Worm (Caenorhabditis elegans) whole organism, L4 larva: ENCODE measurements around the gene B0507.2.

Experiments used
- F10B5.3 ChIP-seq: sonication (generic microtip); optimal IDR thresholded peaks from 2 replicates; lab custom pipeline; 2016; ENCODE audit warnings: mild to moderate bottlenecking, missing genetic modification characterization, missing compliant biosample characterization
- F26F4.8 ChIP-seq: fragments of 200-800 bp; sonication (Bioruptor generic); conservative IDR thresholded peaks from 2 replicates; pipeline ENCODE4 v1.3.6; 2022; ENCODE audit warnings: missing genetic modification characterization, missing compliant biosample characterization
- R02D3.7 ChIP-seq: fragments of 150-350 bp; sonication (generic microtip); optimal IDR thresholded peaks from 3 replicates; lab custom pipeline; 2014; ENCODE audit warnings: missing biosample characterization, missing genetic modification characterization
- ZK337.2 ChIP-seq: fragments of 200-800 bp; sonication (Bioruptor generic); IDR thresholded peaks from 2 replicates; pipeline ENCODE4 v1.3.6; 2022; ENCODE audit warnings: missing genetic modification reagents, missing genetic modification characterization, missing compliant biosample characterization
- aha-1 ChIP-seq: fragments of 150-350 bp; peaks from one replicate; lab custom pipeline; 2014; ENCODE audit warnings: missing biosample characterization, missing genetic modification characterization
- ceh-20 ChIP-seq: fragments of 200-800 bp; sonication (Bioruptor generic); IDR thresholded peaks from 2 replicates; pipeline ENCODE4 v1.3.6; 2022; ENCODE audit warnings: missing genetic modification reagents, missing genetic modification characterization, missing compliant biosample characterization
- ceh-28 ChIP-seq: fragments of 150-350 bp; optimal IDR thresholded peaks from 2 replicates; lab custom pipeline; 2014; ENCODE audit warnings: missing biosample characterization, missing genetic modification reagents, missing genetic modification characterization
- ceh-44 ChIP-seq: fragments of 200-800 bp; sonication (Bioruptor generic); IDR thresholded peaks from 2 replicates; pipeline ENCODE4 v1.3.6; 2022; ENCODE audit warnings: missing genetic modification reagents, missing genetic modification characterization, missing compliant biosample characterization
- ceh-82 ChIP-seq: sonication (generic microtip); optimal IDR thresholded peaks from 2 replicates; lab custom pipeline; 2017; ENCODE audit warnings: missing biosample characterization, missing genetic modification characterization
- daf-12 ChIP-seq: fragments of 150-350 bp; optimal IDR thresholded peaks from 2 replicates; lab custom pipeline; 2014; ENCODE audit warnings: missing biosample characterization, missing genetic modification reagents, missing genetic modification characterization
- daf-16 ChIP-seq, 3 experiments: sonication (generic microtip); optimal IDR thresholded peaks; 2 replicates each; lab custom pipeline; 2016 to 2017; ENCODE audit warnings: missing genetic modification characterization in 3 of 3, missing genetic modification reagents in 3 of 3, mild to moderate bottlenecking in 2 of 3, missing compliant biosample characterization in 2 of 3, missing biosample characterization in 1 of 3, moderate library complexity in 1 of 3
- daf-8 ChIP-seq: fragments of 200-800 bp; sonication (Bioruptor generic); IDR thresholded peaks from 2 replicates; pipeline ENCODE4 v1.3.6; 2022; ENCODE audit warnings: missing genetic modification characterization, missing compliant biosample characterization
- dmd-6 ChIP-seq: fragments of 200-800 bp; sonication (Bioruptor generic); IDR thresholded peaks from 2 replicates; pipeline ENCODE4 v1.3.6; 2022; ENCODE audit warnings: missing genetic modification reagents, missing genetic modification characterization, missing compliant biosample characterization
- dmd-8 ChIP-seq: fragments of 200-800 bp; sonication (Bioruptor generic); IDR thresholded peaks from 2 replicates; pipeline ENCODE4 v1.3.6; 2022; ENCODE audit warnings: missing genetic modification characterization, missing compliant biosample characterization
- duxl-1 ChIP-seq: sonication (generic microtip); optimal IDR thresholded peaks from 2 replicates; lab custom pipeline; 2016; ENCODE audit warnings: mild to moderate bottlenecking, missing genetic modification characterization, moderate library complexity, missing compliant biosample characterization; ENCODE audit not compliant: poor library complexity
- dve-1 ChIP-seq: sonication (generic microtip); optimal IDR thresholded peaks from 2 replicates; lab custom pipeline; 2017; ENCODE audit warnings: antibody characterized with exemption, mild to moderate bottlenecking, missing genetic modification characterization, missing compliant biosample characterization; ENCODE audit not compliant: insufficient read depth
- egl-27 ChIP-seq: sonication (generic microtip); optimal IDR thresholded peaks from 3 replicates; lab custom pipeline; 2017; ENCODE audit warnings: missing biosample characterization, missing genetic modification reagents, missing genetic modification characterization
- egl-43 ChIP-seq: fragments of 200-800 bp; sonication (Bioruptor generic); IDR thresholded peaks from 2 replicates; pipeline ENCODE4 v1.3.6; 2022; ENCODE audit warnings: missing genetic modification reagents, missing genetic modification characterization, missing compliant biosample characterization
- hif-1 ChIP-seq, 2 experiments: sonication (generic microtip); optimal IDR thresholded peaks; 2 replicates each; lab custom pipeline; 2016 to 2017; ENCODE audit warnings: missing compliant biosample characterization in 2 of 2, missing genetic modification characterization in 2 of 2, missing genetic modification reagents in 2 of 2, missing genotype in 2 of 2, mild to moderate bottlenecking in 1 of 2
- hlh-11 ChIP-seq: fragments of 200-800 bp; sonication (Bioruptor generic); optimal IDR thresholded peaks from 2 replicates; lab custom pipeline; 2018; ENCODE audit warnings: mild to moderate bottlenecking, missing genetic modification characterization, missing compliant biosample characterization
- hmg-1.1 ChIP-seq: fragments of 200-800 bp; sonication (Bioruptor generic); IDR thresholded peaks from 2 replicates; pipeline ENCODE4 v1.3.6; 2022; ENCODE audit warnings: missing genetic modification reagents, missing genetic modification characterization, missing compliant biosample characterization
- lim-7 ChIP-seq: fragments of 200-800 bp; sonication (Bioruptor generic); IDR thresholded peaks from 2 replicates; pipeline ENCODE4 v1.3.6; 2022; ENCODE audit warnings: missing genetic modification characterization, missing compliant biosample characterization
- lin-1 ChIP-seq: fragments of 200-800 bp; sonication (Bioruptor generic); IDR thresholded peaks from 2 replicates; pipeline ENCODE4 v1.3.6; 2022; ENCODE audit warnings: missing genetic modification reagents, missing genetic modification characterization, missing compliant biosample characterization
- lin-38 ChIP-seq: fragments of 200-800 bp; sonication (Bioruptor generic); IDR thresholded peaks from 2 replicates; pipeline ENCODE4 v1.3.6; 2022; ENCODE audit warnings: missing genetic modification reagents, missing genetic modification characterization, missing compliant biosample characterization
- lin-39 ChIP-seq: fragments of 150-350 bp; optimal IDR thresholded peaks from 2 replicates; lab custom pipeline; 2014; ENCODE audit warnings: missing biosample characterization, missing genetic modification reagents, missing genetic modification characterization
- lir-3 ChIP-seq: sonication (generic microtip); optimal IDR thresholded peaks from 2 replicates; lab custom pipeline; 2016; ENCODE audit warnings: mild to moderate bottlenecking, missing genetic modification characterization, missing compliant biosample characterization
- mes-2 ChIP-seq: sonication (generic microtip); optimal IDR thresholded peaks from 2 replicates; lab custom pipeline; 2016; ENCODE audit warnings: missing genotype, mild to moderate bottlenecking, missing genetic modification characterization, missing compliant biosample characterization; ENCODE audit not compliant: poor library complexity, severe bottlenecking
- mxl-2 ChIP-seq: fragments of 200-800 bp; sonication (Bioruptor generic); conservative IDR thresholded peaks from 2 replicates; pipeline ENCODE4 v1.3.6; 2022; ENCODE audit warnings: missing genetic modification reagents, missing genetic modification characterization, missing compliant biosample characterization
- mxl-3 ChIP-seq: fragments of 200-800 bp; sonication (Bioruptor generic); optimal IDR thresholded peaks from 2 replicates; lab custom pipeline; 2018; ENCODE audit warnings: mild to moderate bottlenecking, missing genetic modification characterization, missing compliant biosample characterization
- nhr-28 ChIP-seq: fragments of 150-350 bp; optimal IDR thresholded peaks from 2 replicates; lab custom pipeline; 2014; ENCODE audit warnings: missing biosample characterization, missing genetic modification characterization
- nhr-41 ChIP-seq: fragments of 200-800 bp; sonication (Bioruptor generic); IDR thresholded peaks from 2 replicates; pipeline ENCODE4 v1.3.6; 2022; ENCODE audit warnings: missing genetic modification reagents, missing genetic modification characterization, missing compliant biosample characterization
- nhr-77 ChIP-seq: fragments of 150-350 bp; optimal IDR thresholded peaks from 2 replicates; lab custom pipeline; 2014; ENCODE audit warnings: missing biosample characterization, missing genetic modification characterization
- pqm-1 ChIP-seq: sonication (generic microtip); optimal IDR thresholded peaks from 2 replicates; lab custom pipeline; 2017; ENCODE audit warnings: missing biosample characterization, missing genetic modification characterization
- sdz-12 ChIP-seq: fragments of 200-800 bp; sonication (Bioruptor generic); optimal IDR thresholded peaks from 2 replicates; lab custom pipeline; 2018; ENCODE audit warnings: mild to moderate bottlenecking, missing genetic modification characterization, missing compliant biosample characterization
- set-16 ChIP-seq: fragments of 200-800 bp; sonication (Bioruptor generic); IDR thresholded peaks from 2 replicates; pipeline ENCODE4 v1.3.6; 2022; ENCODE audit warnings: missing genetic modification reagents, missing genetic modification characterization, missing compliant biosample characterization
- snpc-1.2 ChIP-seq: fragments of 200-800 bp; sonication (Bioruptor generic); IDR thresholded peaks from 2 replicates; pipeline ENCODE4 v1.3.6; 2022; ENCODE audit warnings: missing genetic modification reagents, missing genetic modification characterization, missing compliant biosample characterization
- snpc-4 ChIP-seq: fragments of 150-350 bp; optimal IDR thresholded peaks from 2 replicates; lab custom pipeline; 2014; ENCODE audit warnings: missing biosample characterization, missing genetic modification characterization
- unc-130 ChIP-seq: sonication (generic microtip); optimal IDR thresholded peaks from 2 replicates; lab custom pipeline; 2016; ENCODE audit warnings: missing genetic modification reagents, missing genetic modification characterization, missing compliant biosample characterization
- unc-39 ChIP-seq: sonication (generic microtip); optimal IDR thresholded peaks from 2 replicates; lab custom pipeline; 2017; ENCODE audit warnings: missing biosample characterization, missing genetic modification characterization
- unc-62 ChIP-seq, 3 experiments: fragments of 150-350 bp in 1 of 3; sonication (generic microtip); optimal IDR thresholded peaks in 2 of 3; peaks in 1 of 3; 1 replicate in 1 of 3; 2 replicates in 2 of 3; lab custom pipeline; 2014 to 2017; ENCODE audit warnings: missing biosample characterization in 3 of 3, missing genetic modification characterization in 3 of 3, missing genetic modification reagents in 3 of 3, missing genotype in 1 of 3
- zag-1 ChIP-seq: fragments of 150-350 bp; optimal IDR thresholded peaks from 2 replicates; lab custom pipeline; 2014; ENCODE audit warnings: missing biosample characterization, missing genetic modification characterization
- zfp-3 ChIP-seq: fragments of 200-800 bp; sonication (Bioruptor generic); conservative IDR thresholded peaks from 2 replicates; pipeline ENCODE4 v1.3.6; 2022; ENCODE audit warnings: missing genetic modification reagents, missing genetic modification characterization, missing compliant biosample characterization
- zip-11 ChIP-seq: fragments of 200-800 bp; sonication (Bioruptor generic); IDR thresholded peaks from 2 replicates; pipeline ENCODE4 v1.3.6; 2022; ENCODE audit warnings: missing genetic modification characterization, missing compliant biosample characterization
- zip-2 ChIP-seq: fragments of 150-350 bp; optimal IDR thresholded peaks from 2 replicates; lab custom pipeline; 2014; ENCODE audit warnings: missing biosample characterization, missing genetic modification characterization
- ztf-11 ChIP-seq: fragments of 150-350 bp; optimal IDR thresholded peaks from 2 replicates; lab custom pipeline; 2014; ENCODE audit warnings: missing biosample characterization, missing genetic modification characterization

B0507.2 gene

DNA sequence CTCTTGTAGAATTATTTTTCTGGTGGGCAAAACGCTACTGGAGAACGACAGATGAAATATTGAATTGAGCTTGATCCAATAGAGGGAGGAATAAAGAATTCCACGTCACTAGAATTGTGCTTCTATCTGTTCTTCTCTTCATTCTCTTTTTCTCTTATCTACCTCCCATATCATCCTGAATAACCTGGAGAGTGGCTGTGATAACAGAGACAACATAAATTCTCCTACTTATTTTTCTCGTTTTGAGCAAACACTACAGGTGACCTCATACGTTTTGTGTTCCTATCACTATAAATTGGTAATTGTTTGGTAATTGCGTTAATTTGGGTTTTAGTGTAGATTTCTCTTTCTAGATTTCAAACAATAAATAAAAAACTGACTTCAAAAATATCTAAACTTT lies 7.0 kb downstream of the B0507.2 start:
- peak; percentile 23 for TF ChIP-seq hlh-11
- TF ChIP-seq unc-62 (GFP tag; optimal IDR thresholded peaks at IDR 0.05 in 1 of 2; lab: Kevin White, UChicago): no peak
- no peak for TF ChIP-seq unc-62 (tag; optimal IDR thresholded peaks at IDR 0.05; lab: Kevin White, UChicago)
- no peak for TF ChIP-seq snpc-4
- TF ChIP-seq pqm-1 (tag; lab: Kevin White, UChicago): peak; percentile 68
- 0 out of 2 replicates have a peak, but pooled peaks have one; percentile 14 for TF ChIP-seq dmd-6
- TF ChIP-seq ceh-20 (GFP tag; lab: Robert Waterston, UW): no peak
- peak; percentile 18 for TF ChIP-seq dve-1
- no peak for TF ChIP-seq ztf-11
- no peak for TF ChIP-seq snpc-1.2 (GFP tag; lab: Robert Waterston, UW)
- TF ChIP-seq ceh-28 (tag; lab: Kevin White, UChicago): no peak
- no peak for TF ChIP-seq lin-38 (GFP tag; lab: Robert Waterston, UW)
- TF ChIP-seq nhr-28 (tag; lab: Kevin White, UChicago): peak; percentile 88
- no peak for TF ChIP-seq zip-11 (GFP tag; lab: Robert Waterston, UW)
- TF ChIP-seq daf-16 (GFP tag; optimal IDR thresholded peaks at IDR 0.05; lab: Kevin White, UChicago): no peak
- TF ChIP-seq daf-16 (tag; optimal IDR thresholded peaks at IDR 0.05; lab: Kevin White, UChicago): peak; percentile 35
- no peak for TF ChIP-seq zag-1 (tag; lab: Kevin White, UChicago)
- TF ChIP-seq lin-1 (GFP tag; lab: Robert Waterston, UW): no peak
- no peak for TF ChIP-seq lir-3 (tag; lab: Kevin White, UChicago)

ce11 chrV:8782112-8782511 lies 8.0 kb downstream of the B0507.2 start:
- TF ChIP-seq nhr-77 (tag; lab: Kevin White, UChicago) (no peak), aha-1 (peak; percentile 64), mes-2 (tag; lab: Kevin White, UChicago) (peak; percentile 44), unc-62 (GFP tag; optimal IDR thresholded peaks at IDR 0.05 in 1 of 2; lab: Kevin White, UChicago) (peak in 1 of 2 experiments; percentile 96), unc-62 (tag; optimal IDR thresholded peaks at IDR 0.05; lab: Kevin White, UChicago) (no peak)
- TF ChIP-seq, all 104 proteins: peak for 3

- no peak for TF ChIP-seq egl-27 (tag; lab: Kevin White, UChicago)
- peak; percentile 37; the same call in 1 of the 2 replicates for TF ChIP-seq lim-7 (GFP tag; lab: Robert Waterston, UW)
- TF ChIP-seq set-16 (GFP tag; lab: Robert Waterston, UW): peak; percentile 13; the same call in 1 of the 2 replicates
- no peak for TF ChIP-seq F26F4.8 (GFP tag; lab: Robert Waterston, UW)
- no peak for TF ChIP-seq lin-38 (GFP tag; lab: Robert Waterston, UW)
- TF ChIP-seq unc-39: no peak
- TF ChIP-seq ceh-44 (GFP tag; lab: Robert Waterston, UW): no peak
- TF ChIP-seq ceh-82: no peak
Measured at ce11 chrV:8784485-8784884, 10.4 kb downstream of the B0507.2 start.

DNA sequence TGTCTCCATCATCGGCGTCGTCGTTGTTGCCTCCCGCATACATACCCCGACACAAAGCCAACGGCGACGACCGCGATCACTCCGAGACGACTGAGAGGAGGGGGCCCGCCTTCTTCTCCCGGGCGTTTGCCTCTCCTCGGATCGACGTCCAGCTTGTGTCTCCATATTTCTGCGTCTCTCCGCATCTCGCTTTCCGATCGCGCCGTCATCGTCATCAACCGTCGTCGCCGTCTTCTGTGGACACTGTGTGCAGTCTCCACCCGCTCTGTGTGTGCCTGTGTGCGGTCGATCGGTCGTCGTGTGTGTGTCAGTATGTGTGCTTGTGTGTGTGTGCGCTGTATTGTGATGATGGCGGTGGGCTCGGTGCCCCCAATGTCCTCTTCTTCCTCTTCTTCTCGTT lies 11.4 kb downstream of the B0507.2 start:
- TF ChIP-seq daf-12 (tag; lab: Kevin White, UChicago): no peak
- TF ChIP-seq egl-43 (GFP tag; lab: Robert Waterston, UW): peak; percentile 48; the same call in 1 of the 2 replicates
- no peak for TF ChIP-seq ZK337.2 (GFP tag; lab: Robert Waterston, UW)
- TF ChIP-seq lin-38 (GFP tag; lab: Robert Waterston, UW): no peak
- TF ChIP-seq unc-130 (GFP tag; lab: Kevin White, UChicago): no peak
- TF ChIP-seq zfp-3 (GFP tag; lab: Robert Waterston, UW): 0 out of 2 replicates have a peak, but pooled peaks have one; percentile 39
- TF ChIP-seq mxl-3 (GFP tag; lab: Kevin White, UChicago): peak; percentile 24
- no peak for TF ChIP-seq zip-2 (tag; lab: Kevin White, UChicago)
- no peak for TF ChIP-seq R02D3.7
- no peak for TF ChIP-seq mxl-2
- peak; percentile 65; the same call in 1 of the 2 replicates for TF ChIP-seq nhr-41 (GFP tag; lab: Robert Waterston, UW)
- no peak for TF ChIP-seq duxl-1 (tag; lab: Kevin White, UChicago)
- TF ChIP-seq F10B5.3 (tag; lab: Kevin White, UChicago): no peak
- no peak for TF ChIP-seq snpc-4
- TF ChIP-seq hif-1 (tag; optimal IDR thresholded peaks at IDR 0.05; lab: Kevin White, UChicago): peak in 1 of 2 experiments; percentile 23
- TF ChIP-seq unc-39: no peak
- TF ChIP-seq sdz-12 (GFP tag; lab: Kevin White, UChicago): no peak
- TF ChIP-seq lin-39 (tag; lab: Kevin White, UChicago): no peak
- TF ChIP-seq dmd-8 (GFP tag; lab: Robert Waterston, UW): no peak
- no peak for TF ChIP-seq daf-8 (GFP tag; lab: Robert Waterston, UW)
- TF ChIP-seq lir-3 (tag; lab: Kevin White, UChicago): no peak
- peak; percentile 73 for TF ChIP-seq hmg-1.1 (GFP tag; lab: Robert Waterston, UW)
- TF ChIP-seq daf-16 (GFP tag; optimal IDR thresholded peaks at IDR 0.05; lab: Kevin White, UChicago): no peak
- peak; percentile 14 for TF ChIP-seq daf-16 (tag; optimal IDR thresholded peaks at IDR 0.05; lab: Kevin White, UChicago)
